Fruit fly (Drosophila melanogaster) S2 (cell line): Measurements from ENCODE around the gene Ilp6.

Experiments
- CG8478 ChIP-seq: fragments of >200 bp; optimal IDR thresholded peaks from 2 replicates; lab custom pipeline; 2018
- CTCF ChIP-seq, 2 experiments: fragments of >200 bp; optimal IDR thresholded peaks; 2 replicates each; lab custom pipeline; 2018

Ilp6 gene

dm6 chrX:2308403-2308965 lies 26.0 kb downstream of the Ilp6 start:
- TF ChIP-seq CG8478 (lab: Kevin White, UChicago) (no peak), CTCF (optimal IDR thresholded peaks at IDR 0.05; lab: Kevin White, UChicago) (no peak)

- TF ChIP-seq CTCF (optimal IDR thresholded peaks at IDR 0.05; lab: Kevin White, UChicago) (no peak), CG8478 (lab: Kevin White, UChicago) (no peak)
These were observed 26.9 kb downstream of the Ilp6 start for dm6 chrX:2307564-2307963.

- no peak for TF ChIP-seq CTCF (optimal IDR thresholded peaks at IDR 0.05; lab: Kevin White, UChicago)
- TF ChIP-seq CG8478 (lab: Kevin White, UChicago) = no peak
These were observed 27.7 kb downstream of the Ilp6 start for dm6 chrX:2306760-2307159.

- TF ChIP-seq CG8478 (lab: Kevin White, UChicago) (no peak), CTCF (optimal IDR thresholded peaks at IDR 0.05; lab: Kevin White, UChicago) (no peak)
These were observed 28.2 kb downstream of the Ilp6 start for dm6 chrX:2306307-2306706.

dm6 chrX:2305842-2306300 lies 28.6 kb downstream of the Ilp6 start:
- TF ChIP-seq CTCF (optimal IDR thresholded peaks at IDR 0.05; lab: Kevin White, UChicago) = no peak
- TF ChIP-seq CG8478 (lab: Kevin White, UChicago) = no peak

- TF ChIP-seq CG8478 (lab: Kevin White, UChicago) (no peak), CTCF (optimal IDR thresholded peaks at IDR 0.05; lab: Kevin White, UChicago) (no peak)
These were observed 29.2 kb downstream of the Ilp6 start for dm6 chrX:2305281-2305680.

dm6 chrX:2304514-2305235 lies 29.8 kb downstream of the Ilp6 start:
- TF ChIP-seq CG8478 (lab: Kevin White, UChicago) = no peak
- TF ChIP-seq CTCF (optimal IDR thresholded peaks at IDR 0.05; lab: Kevin White, UChicago) = no peak

- TF ChIP-seq CTCF (optimal IDR thresholded peaks at IDR 0.05; lab: Kevin White, UChicago) (no peak), CG8478 (lab: Kevin White, UChicago) (no peak)
These were observed 30.5 kb downstream of the Ilp6 start for dm6 chrX:2303771-2304513.

dm6 chrX:2302875-2303274 lies 31.6 kb downstream of the Ilp6 start:
- TF ChIP-seq CTCF (optimal IDR thresholded peaks at IDR 0.05; lab: Kevin White, UChicago) (no peak), CG8478 (lab: Kevin White, UChicago) (no peak)

- no peak for TF ChIP-seq CG8478 (lab: Kevin White, UChicago)
- no peak for TF ChIP-seq CTCF (optimal IDR thresholded peaks at IDR 0.05; lab: Kevin White, UChicago)
These were observed 32.6 kb downstream of the Ilp6 start for dm6 chrX:2301613-2302522.

- TF ChIP-seq CTCF (optimal IDR thresholded peaks at IDR 0.05; lab: Kevin White, UChicago) (no peak), CG8478 (lab: Kevin White, UChicago) (no peak)
These were observed 33.4 kb downstream of the Ilp6 start for dm6 chrX:2301069-2301508.

dm6 chrX:2300293-2301068 lies 34.0 kb downstream of the Ilp6 start:
- TF ChIP-seq CTCF (optimal IDR thresholded peaks at IDR 0.05; lab: Kevin White, UChicago) (no peak), CG8478 (lab: Kevin White, UChicago) (no peak)

dm6 chrX:2298708-2299370 lies 35.6 kb downstream of the Ilp6 start:
- no peak for TF ChIP-seq CTCF (optimal IDR thresholded peaks at IDR 0.05; lab: Kevin White, UChicago)
- no peak for TF ChIP-seq CG8478 (lab: Kevin White, UChicago)
